Fruit fly (Drosophila melanogaster) whole organism, embryonic: ENCODE measurements around the gene CG33108.

ENCODE experiments used
- Awh ChIP-seq: fragments of 200-800 bp; sonication (Bioruptor generic); IDR thresholded peaks from 2 replicates; pipeline ENCODE4, ENCODE4 v1.3.6; 2022; ENCODE audit warnings: missing biosample characterization, missing genetic modification characterization
- Bdp1 ChIP-seq: fragments of 200-800 bp; sonication (Bioruptor generic); optimal IDR thresholded peaks from 3 replicates; lab custom pipeline; 2016; ENCODE audit warnings: missing biosample characterization, missing genetic modification characterization
- CG10321 ChIP-seq: fragments of 200-800 bp; sonication (Bioruptor generic); IDR thresholded peaks from 2 replicates; pipeline ENCODE4 v1.3.6; 2022; ENCODE audit warnings: missing biosample characterization, missing genetic modification characterization
- CG10543 ChIP-seq: fragments of 200-800 bp; sonication (Bioruptor generic); optimal IDR thresholded peaks from 3 replicates; lab custom pipeline; 2017; ENCODE audit warnings: missing biosample characterization, mild to moderate bottlenecking, missing genetic modification characterization, moderate library complexity
- CG11456 ChIP-seq: fragments of 200-800 bp; sonication (Bioruptor generic); IDR thresholded peaks from 3 replicates; pipeline ENCODE4 v1.3.6; 2022; ENCODE audit warnings: missing biosample characterization, missing genetic modification characterization
- CG16815 ChIP-seq: fragments of 200-800 bp; sonication (Bioruptor generic); optimal IDR thresholded peaks from 3 replicates; lab custom pipeline; 2017; ENCODE audit warnings: missing biosample characterization, mild to moderate bottlenecking, missing genetic modification characterization
- CG16863 ChIP-seq: fragments of 200-800 bp; sonication (Bioruptor generic); optimal IDR thresholded peaks from 3 replicates; lab custom pipeline; 2016; ENCODE audit warnings: missing biosample characterization, missing genetic modification characterization
- CG2875 ChIP-seq: fragments of 200-800 bp; sonication (Bioruptor generic); optimal IDR thresholded peaks from 2 replicates; lab custom pipeline; 2017; ENCODE audit warnings: missing biosample characterization, mild to moderate bottlenecking, missing genetic modification characterization, missing genetic modification reagents
- CG30431 ChIP-seq: fragments of 200-800 bp; sonication (Bioruptor generic); optimal IDR thresholded peaks from 2 replicates; lab custom pipeline; 2017; ENCODE audit warnings: missing biosample characterization, missing genetic modification characterization
- CG31224 ChIP-seq: fragments of 200-800 bp; sonication (Bioruptor generic); IDR thresholded peaks from 2 replicates; pipeline ENCODE4 v1.3.6; 2022; ENCODE audit warnings: missing biosample characterization, missing genetic modification characterization
- CG31441 ChIP-seq: fragments of 200-800 bp; sonication (Bioruptor generic); IDR thresholded peaks from 2 replicates; pipeline ENCODE4 v1.3.6; 2022; ENCODE audit warnings: missing biosample characterization, missing genetic modification characterization
- CG32767 ChIP-seq: fragments of 200-800 bp; sonication (Bioruptor generic); IDR thresholded peaks from 2 replicates; pipeline ENCODE4 v1.3.6; 2022; ENCODE audit warnings: missing biosample characterization, missing genetic modification characterization
- CG3407 ChIP-seq: fragments of 200-800 bp; sonication (Bioruptor generic); optimal IDR thresholded peaks from 2 replicates; lab custom pipeline; 2018; ENCODE audit warnings: missing biosample characterization, mild to moderate bottlenecking, missing genetic modification characterization
- CG34376 ChIP-seq: fragments of 200-800 bp; sonication (Bioruptor generic); optimal IDR thresholded peaks from 2 replicates; lab custom pipeline; 2018; ENCODE audit warnings: missing biosample characterization, mild to moderate bottlenecking, missing genetic modification characterization
- CG34422 ChIP-seq: fragments of 200-800 bp; sonication (Bioruptor generic); IDR thresholded peaks from 3 replicates; pipeline ENCODE4 v1.3.6; 2022; ENCODE audit warnings: missing biosample characterization, missing genetic modification characterization
- CG4404 ChIP-seq: fragments of 200-800 bp; sonication (Bioruptor generic); IDR thresholded peaks from 2 replicates; pipeline ENCODE4 v1.3.6; 2022; ENCODE audit warnings: missing biosample characterization, missing genetic modification characterization
- CG4617 ChIP-seq: fragments of 200-800 bp; sonication (Bioruptor generic); optimal IDR thresholded peaks from 3 replicates; lab custom pipeline; 2016; ENCODE audit warnings: missing biosample characterization, missing genetic modification characterization, borderline replicate concordance
- CG5180 ChIP-seq: fragments of 200-800 bp; sonication (Bioruptor generic); optimal IDR thresholded peaks from 3 replicates; lab custom pipeline; 2017; ENCODE audit warnings: missing biosample characterization, missing genetic modification characterization, mild to moderate bottlenecking, moderate library complexity, missing genetic modification reagents
- CG6689 ChIP-seq: fragments of 200-800 bp; sonication (Bioruptor generic); IDR thresholded peaks from 2 replicates; pipeline ENCODE4 v1.3.6; 2022; ENCODE audit warnings: missing biosample characterization, missing genetic modification characterization
- CG6765 ChIP-seq: fragments of 200-800 bp; sonication (Bioruptor generic); optimal IDR thresholded peaks from 3 replicates; lab custom pipeline; 2017; ENCODE audit warnings: missing biosample characterization, mild to moderate bottlenecking, missing genetic modification characterization
- CG6813 ChIP-seq: fragments of 200-800 bp; sonication (Bioruptor generic); optimal IDR thresholded peaks from 2 replicates; lab custom pipeline; 2017; ENCODE audit warnings: missing biosample characterization, missing genetic modification characterization, mild to moderate bottlenecking, moderate library complexity, missing genetic modification reagents
- CG7745 ChIP-seq: fragments of 200-800 bp; sonication (Bioruptor generic); optimal IDR thresholded peaks from 2 replicates; lab custom pipeline; 2018; ENCODE audit warnings: missing biosample characterization, mild to moderate bottlenecking, missing genetic modification characterization, moderate library complexity
- CG7987 ChIP-seq: fragments of 200-800 bp; sonication (Bioruptor generic); optimal IDR thresholded peaks from 2 replicates; lab custom pipeline; 2018; ENCODE audit warnings: missing biosample characterization, mild to moderate bottlenecking, missing genetic modification characterization, moderate library complexity
- CG8924 ChIP-seq: fragments of 200-800 bp; optimal IDR thresholded peaks from 3 replicates; lab custom pipeline; 2019; ENCODE audit warnings: missing biosample characterization, mild to moderate bottlenecking, missing genetic modification characterization, moderate library complexity
- CG9437 ChIP-seq: fragments of 200-800 bp; sonication (Bioruptor generic); optimal IDR thresholded peaks from 2 replicates; lab custom pipeline; 2018; ENCODE audit warnings: missing biosample characterization, mild to moderate bottlenecking, missing genetic modification characterization
- Dll ChIP-seq: fragments of 200-800 bp; sonication (Bioruptor generic); IDR thresholded peaks from 4 replicates; pipeline ENCODE4 v1.3.6; 2022; ENCODE audit warnings: missing biosample characterization, missing genetic modification characterization; ENCODE audit not compliant: partially characterized antibody
- Ets65A ChIP-seq: fragments of 200-800 bp; sonication (Bioruptor generic); peaks from one replicate; lab custom pipeline; 2016; ENCODE audit warnings: missing biosample characterization, missing genetic modification characterization
- Hey ChIP-seq: fragments of 200-800 bp; sonication (Bioruptor generic); optimal IDR thresholded peaks from 3 replicates; lab custom pipeline; 2018; ENCODE audit warnings: missing biosample characterization, mild to moderate bottlenecking, missing genetic modification characterization
- Nf-YC ChIP-seq: fragments of 200-800 bp; optimal IDR thresholded peaks from 3 replicates; lab custom pipeline; 2019; ENCODE audit warnings: missing biosample characterization, mild to moderate bottlenecking, missing genetic modification characterization, moderate library complexity
- Sry-δ ChIP-seq: fragments of 200-800 bp; sonication (Bioruptor generic); optimal IDR thresholded peaks from 2 replicates; lab custom pipeline; 2016; ENCODE audit warnings: missing biosample characterization, missing genetic modification characterization
- TFAM ChIP-seq: fragments of 200-800 bp; sonication (Bioruptor generic); optimal IDR thresholded peaks from 2 replicates; lab custom pipeline; 2017; ENCODE audit warnings: missing biosample characterization, missing genetic modification characterization, inconsistent platforms
- ac ChIP-seq: fragments of 200-800 bp; sonication (Bioruptor generic); optimal IDR thresholded peaks from 3 replicates; lab custom pipeline; 2017; ENCODE audit warnings: missing biosample characterization, mild to moderate bottlenecking, missing genetic modification characterization
- dan ChIP-seq: fragments of 200-800 bp; sonication (Bioruptor generic); IDR thresholded peaks from 2 replicates; pipeline ENCODE4 v1.3.6; 2022; ENCODE audit warnings: missing biosample characterization, missing genetic modification characterization
- dm ChIP-seq: fragments of 200-800 bp; sonication (Bioruptor generic); optimal IDR thresholded peaks from 3 replicates; lab custom pipeline; 2016; ENCODE audit warnings: missing biosample characterization, missing genetic modification characterization
- dysf ChIP-seq: fragments of 200-800 bp; sonication (Bioruptor generic); IDR thresholded peaks from 3 replicates; pipeline ENCODE4 v1.3.6; 2022; ENCODE audit warnings: missing biosample characterization, missing genetic modification characterization
- eve ChIP-seq, 2 experiments: fragments of >200 bp; optimal IDR thresholded peaks; 2 replicates each; lab custom pipeline; 2017; ENCODE audit warnings: missing biosample characterization in 2 of 2, missing genetic modification characterization in 2 of 2
- fru ChIP-seq: fragments of >200 bp; optimal IDR thresholded peaks from 2 replicates; lab custom pipeline; 2017
- gro ChIP-seq: fragments of 200-800 bp; sonication (Bioruptor generic); optimal IDR thresholded peaks from 2 replicates; lab custom pipeline; 2016; ENCODE audit warnings: missing biosample characterization, missing genetic modification characterization
- her ChIP-seq: fragments of 200-800 bp; sonication (Bioruptor generic); optimal IDR thresholded peaks from 2 replicates; lab custom pipeline; 2016; ENCODE audit warnings: missing biosample characterization, missing genetic modification characterization
- lab ChIP-seq: fragments of 200-800 bp; sonication (Bioruptor generic); optimal IDR thresholded peaks from 3 replicates; lab custom pipeline; 2017; ENCODE audit warnings: missing biosample characterization, missing genetic modification characterization, mild to moderate bottlenecking, moderate library complexity, missing genetic modification reagents
- lola ChIP-seq, 3 experiments: fragments of >200 bp in 2 of 3; fragments of 200-800 bp in 1 of 3; sonication (Bioruptor generic) in 1 of 3; optimal IDR thresholded peaks; 2 replicates each; lab custom pipeline; 2017 to 2019; ENCODE audit warnings: missing biosample characterization in 3 of 3, missing genetic modification characterization in 3 of 3, mild to moderate bottlenecking in 1 of 3, moderate library complexity in 1 of 3
- mirr ChIP-seq: fragments of 200-800 bp; sonication (Bioruptor generic); optimal IDR thresholded peaks from 3 replicates; lab custom pipeline; 2018; ENCODE audit warnings: missing biosample characterization, mild to moderate bottlenecking, missing genetic modification characterization
- psq ChIP-seq: fragments of 200-800 bp; sonication (Bioruptor generic); optimal IDR thresholded peaks from 2 replicates; lab custom pipeline; 2017; ENCODE audit warnings: missing biosample characterization, missing genetic modification characterization
- sna ChIP-seq: fragments of 200-800 bp; sonication (Bioruptor generic); IDR thresholded peaks from 2 replicates; pipeline ENCODE4 v1.3.6; 2022; ENCODE audit warnings: missing biosample characterization, missing genetic modification characterization; ENCODE audit not compliant: partially characterized antibody
- sqz ChIP-seq: fragments of 200-800 bp; sonication (Bioruptor generic); optimal IDR thresholded peaks from 3 replicates; lab custom pipeline; 2018; ENCODE audit warnings: missing biosample characterization, mild to moderate bottlenecking, missing genetic modification characterization
- tgo ChIP-seq: fragments of 200-800 bp; sonication (Bioruptor generic); IDR thresholded peaks from 3 replicates; pipeline ENCODE4 v1.3.6; 2022; ENCODE audit warnings: missing biosample characterization, missing genetic modification characterization
- tll ChIP-seq, 2 experiments: fragments of 200-800 bp in 1 of 2; fragments of >200 bp in 1 of 2; sonication (Bioruptor generic) in 1 of 2; optimal IDR thresholded peaks; 2 replicates each; lab custom pipeline; 2017 to 2019; ENCODE audit warnings: missing biosample characterization in 2 of 2, missing genetic modification characterization in 2 of 2, mild to moderate bottlenecking in 1 of 2, moderate library complexity in 1 of 2
- wor ChIP-seq: fragments of 200-800 bp; sonication (Bioruptor generic); IDR thresholded peaks from 2 replicates; pipeline ENCODE4 v1.3.6; 2022; ENCODE audit warnings: missing biosample characterization, missing genetic modification characterization
- yki ChIP-seq: fragments of >200 bp; optimal IDR thresholded peaks from 3 replicates; lab custom pipeline; 2018
- zfh1 ChIP-seq: fragments of 200-800 bp; sonication (Bioruptor generic); IDR thresholded peaks from 3 replicates; pipeline ENCODE4 v1.3.6; 2022; ENCODE audit warnings: missing biosample characterization, missing genetic modification characterization
- zfh2 ChIP-seq: fragments of 200-800 bp; sonication (Bioruptor generic); optimal IDR thresholded peaks from 2 replicates; lab custom pipeline; 2016; ENCODE audit warnings: missing biosample characterization, missing genetic modification characterization

Gene CG33108

dm6 chr3R:24006449-24007159 lies 11.1 kb downstream of the CG33108 start (continued):
- no peak for TF ChIP-seq CG32767 (GFP tag; lab: Robert Waterston, UW)
- no peak for TF ChIP-seq CG7987 (GFP tag; lab: Kevin White, UChicago)
- TF ChIP-seq CG6689, result no peak
- no peak for TF ChIP-seq CG2875 (GFP tag; lab: Kevin White, UChicago)
- TF ChIP-seq dysf (GFP tag; lab: Robert Waterston, UW), result peak; percentile 43; the same call in 1 of the 3 replicates
- no peak for TF ChIP-seq ac
- no peak for TF ChIP-seq Sry-δ
- no peak for TF ChIP-seq sna (GFP tag; lab: Robert Waterston, UW)
- no peak for TF ChIP-seq CG16815 (GFP tag; lab: Kevin White, UChicago)
- TF ChIP-seq psq (GFP tag; lab: Kevin White, UChicago), result no peak
- TF ChIP-seq CG5180 (GFP tag; lab: Kevin White, UChicago), result no peak
- TF ChIP-seq CG10543 (GFP tag; lab: Kevin White, UChicago), result peak; percentile 15
- TF ChIP-seq CG3407 (GFP tag; lab: Kevin White, UChicago), result no peak
- TF ChIP-seq zfh1 (GFP tag; lab: Robert Waterston, UW), result no peak
- TF ChIP-seq her (GFP tag; lab: Kevin White, UChicago), result no peak
- TF ChIP-seq CG4617 (GFP tag; lab: Kevin White, UChicago), result no peak
- TF ChIP-seq dan (GFP tag; lab: Robert Waterston, UW), result no peak
- no peak for TF ChIP-seq Bdp1 (GFP tag; lab: Kevin White, UChicago)
- TF ChIP-seq CG6813, result no peak
- TF ChIP-seq Ets65A, result peak; percentile 88
- no peak for TF ChIP-seq eve (GFP tag; optimal IDR thresholded peaks at IDR 0.05; lab: Kevin White, UChicago)
- TF ChIP-seq CG34422 (GFP tag; lab: Robert Waterston, UW), result no peak
- TF ChIP-seq CG16863, result no peak
- TF ChIP-seq CG7745 (tag; lab: Kevin White, UChicago), result no peak
- TF ChIP-seq CG8924 (tag; lab: Kevin White, UChicago), result no peak
- no peak for TF ChIP-seq gro
- TF ChIP-seq fru (lab: Kevin White, UChicago), result no peak
- no peak for TF ChIP-seq CG31224
- no peak for TF ChIP-seq zfh2
- TF ChIP-seq Dll (GFP tag; lab: Robert Waterston, UW), result no peak
- peak; percentile 46 for TF ChIP-seq mirr
- TF ChIP-seq CG11456 (GFP tag; lab: Robert Waterston, UW), result 0 out of 3 replicates have a peak, but pooled peaks have one; percentile 11
- peak; percentile 50 for TF ChIP-seq CG34376 (GFP tag; lab: Kevin White, UChicago)
- TF ChIP-seq Nf-YC (tag; lab: Kevin White, UChicago), result no peak
- TF ChIP-seq sqz (GFP tag; lab: Kevin White, UChicago), result no peak
- no peak for TF ChIP-seq CG31441
- TF ChIP-seq CG30431 (GFP tag; lab: Kevin White, UChicago), result no peak
- no peak for TF ChIP-seq CG6765 (GFP tag; lab: Kevin White, UChicago)
- TF ChIP-seq tgo (GFP tag; lab: Robert Waterston, UW), result no peak
- peak; percentile 83 for TF ChIP-seq Hey (tag; lab: Kevin White, UChicago)
- no peak for TF ChIP-seq CG4404 (GFP tag; lab: Robert Waterston, UW)
- TF ChIP-seq tll (GFP tag; optimal IDR thresholded peaks at IDR 0.05; lab: Kevin White, UChicago), result no peak
- no peak for TF ChIP-seq CG9437 (GFP tag; lab: Kevin White, UChicago)
- TF ChIP-seq lola (GFP tag; optimal IDR thresholded peaks at IDR 0.05; lab: Kevin White, UChicago), result no peak
- TF ChIP-seq Awh (GFP tag; lab: Robert Waterston, UW), result no peak
- peak; percentile 42 for TF ChIP-seq lab
- no peak for TF ChIP-seq yki (lab: Kevin White, UChicago)
- TF ChIP-seq dm, result no peak
- TF ChIP-seq TFAM (GFP tag; lab: Kevin White, UChicago), result no peak
- no peak for TF ChIP-seq CG10321 (GFP tag; lab: Robert Waterston, UW)
- TF ChIP-seq wor, result no peak
